Fruit fly (Drosophila melanogaster) Kc167 (cell line): ENCODE measurements around the gene mthl15.

ENCODE experiments used
- Myc ChIP-seq: fragments of >200 bp; optimal IDR thresholded peaks from 2 replicates; lab custom pipeline; 2017; ENCODE audit warnings: missing external identifiers
- Sin3A ChIP-seq: fragments of >200 bp; optimal IDR thresholded peaks from 2 replicates; lab custom pipeline; 2018; ENCODE audit warnings: missing external identifiers
- h ChIP-seq: fragments of >200 bp; optimal IDR thresholded peaks from 3 replicates; lab custom pipeline; 2018; ENCODE audit warnings: missing external identifiers
- insv ChIP-seq: fragments of >200 bp; optimal IDR thresholded peaks from 3 replicates; lab custom pipeline; 2018; ENCODE audit warnings: missing external identifiers
- psq ChIP-seq: fragments of >200 bp; optimal IDR thresholded peaks from 2 replicates; lab custom pipeline; 2017; ENCODE audit warnings: missing external identifiers
- ttk ChIP-seq: sonication (Bioruptor generic); optimal IDR thresholded peaks from 2 replicates; lab custom pipeline; 2017; ENCODE audit warnings: missing external identifiers

dm6 chr2L:10232152-10232816 is 5.8 kb downstream of the mthl15 start, which contains the start of gene eEF1delta:
- no peak for TF ChIP-seq psq (lab: Kevin White, UChicago)
- TF ChIP-seq h (lab: Kevin White, UChicago), result no peak
- TF ChIP-seq Myc (lab: Kevin White, UChicago), result no peak
- TF ChIP-seq insv (lab: Kevin White, UChicago), result no peak
- TF ChIP-seq ttk (lab: Kevin White, UChicago), result no peak
- no peak for TF ChIP-seq Sin3A (lab: Kevin White, UChicago)
